Worm (Caenorhabditis elegans) whole organism, late embryonic: Measurements from ENCODE around the gene twk-28.

Source experiments
- C08G9.2 ChIP-seq: sonication (generic microtip); optimal IDR thresholded peaks from 2 replicates; lab custom pipeline; 2016; ENCODE audit warnings: mild to moderate bottlenecking, missing genetic modification characterization, moderate library complexity, missing compliant biosample characterization
- C38D4.7 ChIP-seq: fragments of 200-800 bp; sonication (Bioruptor generic); optimal IDR thresholded peaks from 2 replicates; lab custom pipeline; 2018; ENCODE audit warnings: mild to moderate bottlenecking, missing genetic modification characterization, moderate library complexity, missing compliant biosample characterization
- ceh-14 ChIP-seq: sonication (generic microtip); optimal IDR thresholded peaks from 2 replicates; lab custom pipeline; 2016; ENCODE audit warnings: missing genotype, missing genetic modification characterization, missing compliant biosample characterization
- ceh-24 ChIP-seq: sonication (generic microtip); optimal IDR thresholded peaks from 2 replicates; lab custom pipeline; 2016; ENCODE audit warnings: mild to moderate bottlenecking, missing genetic modification characterization, missing compliant biosample characterization
- ceh-30 ChIP-seq: fragments of 150-350 bp; optimal IDR thresholded peaks from 2 replicates; lab custom pipeline; 2014; ENCODE audit warnings: missing biosample characterization, missing genetic modification characterization
- ceh-48 ChIP-seq: sonication (generic microtip); optimal IDR thresholded peaks from 2 replicates; lab custom pipeline; 2016; ENCODE audit warnings: missing genetic modification characterization, inconsistent platforms, missing compliant biosample characterization
- dmd-4 ChIP-seq: sonication (generic microtip); optimal IDR thresholded peaks from 2 replicates; lab custom pipeline; 2016; ENCODE audit warnings: borderline replicate concordance, missing genetic modification characterization, missing compliant biosample characterization
- dve-1 ChIP-seq: sonication (generic microtip); optimal IDR thresholded peaks from 2 replicates; lab custom pipeline; 2017; ENCODE audit warnings: antibody characterized with exemption, mild to moderate bottlenecking, missing genetic modification characterization, missing compliant biosample characterization
- elt-2 ChIP-seq: sonication (generic microtip); optimal IDR thresholded peaks from 2 replicates; lab custom pipeline; 2016; ENCODE audit warnings: missing genetic modification reagents, missing genetic modification characterization, missing compliant biosample characterization
- eyg-1 ChIP-seq: sonication (generic microtip); optimal IDR thresholded peaks from 2 replicates; lab custom pipeline; 2016; ENCODE audit warnings: missing genotype, missing genetic modification characterization, missing compliant biosample characterization
- fkh-6 ChIP-seq: sonication (generic microtip); optimal IDR thresholded peaks from 2 replicates; lab custom pipeline; 2016; ENCODE audit warnings: missing genetic modification characterization, missing compliant biosample characterization
- hlh-15 ChIP-seq: sonication (generic microtip); optimal IDR thresholded peaks from 2 replicates; lab custom pipeline; 2016; ENCODE audit warnings: missing genetic modification characterization, missing compliant biosample characterization
- lim-6 ChIP-seq: sonication (generic microtip); optimal IDR thresholded peaks from 2 replicates; lab custom pipeline; 2016; ENCODE audit warnings: missing genetic modification characterization, missing compliant biosample characterization
- mec-3 ChIP-seq: sonication (generic microtip); optimal IDR thresholded peaks from 2 replicates; lab custom pipeline; 2016; ENCODE audit warnings: borderline replicate concordance, missing genetic modification characterization, missing compliant biosample characterization
- nfya-1 ChIP-seq: sonication (generic microtip); optimal IDR thresholded peaks from 2 replicates; lab custom pipeline; 2017; ENCODE audit warnings: missing genetic modification characterization, mild to moderate bottlenecking, missing compliant biosample characterization, antibody characterized with exemption, moderate library complexity
- nhr-11 ChIP-seq: fragments of 150-350 bp; optimal IDR thresholded peaks from 2 replicates; lab custom pipeline; 2014; ENCODE audit warnings: missing biosample characterization, missing genetic modification characterization
- pha-4 ChIP-seq: fragments of 150-350 bp; optimal IDR thresholded peaks from 2 replicates; lab custom pipeline; 2018; ENCODE audit warnings: missing biosample characterization, missing genetic modification reagents, missing genetic modification characterization
- pqm-1 ChIP-seq: sonication (generic microtip); optimal IDR thresholded peaks from 2 replicates; lab custom pipeline; 2016; ENCODE audit warnings: missing genetic modification characterization, missing compliant biosample characterization
- ref-2 ChIP-seq: sonication (generic microtip); optimal IDR thresholded peaks from 2 replicates; lab custom pipeline; 2016; ENCODE audit warnings: missing genetic modification characterization, missing compliant biosample characterization
- rnt-1 ChIP-seq: sonication (generic microtip); optimal IDR thresholded peaks from 2 replicates; lab custom pipeline; 2016; ENCODE audit warnings: missing genetic modification characterization, missing compliant biosample characterization
- sdc-2 ChIP-seq: sonication (generic microtip); optimal IDR thresholded peaks from 2 replicates; lab custom pipeline; 2016; ENCODE audit warnings: missing genotype, missing genetic modification characterization, missing compliant biosample characterization
- sox-4 ChIP-seq: sonication (generic microtip); optimal IDR thresholded peaks from 2 replicates; lab custom pipeline; 2017; ENCODE audit warnings: mild to moderate bottlenecking, missing genetic modification characterization, inconsistent platforms, missing compliant biosample characterization
- tbx-2 ChIP-seq: sonication (generic microtip); optimal IDR thresholded peaks from 2 replicates; lab custom pipeline; 2016; ENCODE audit warnings: missing genetic modification characterization, missing compliant biosample characterization
- unc-42 ChIP-seq: sonication (generic microtip); optimal IDR thresholded peaks from 2 replicates; lab custom pipeline; 2016; ENCODE audit warnings: missing genotype, missing genetic modification characterization, missing compliant biosample characterization
- zip-5 ChIP-seq: sonication (generic microtip); optimal IDR thresholded peaks from 2 replicates; lab custom pipeline; 2016; ENCODE audit warnings: missing genetic modification characterization, missing compliant biosample characterization

Gene twk-28

ce11 chrX:4244489-4245123 lies 34.5 kb downstream of the twk-28 start:
- no peak for TF ChIP-seq C08G9.2
- TF ChIP-seq dve-1 (tag; lab: Kevin White, UChicago): no peak
- no peak for TF ChIP-seq pha-4
- no peak for TF ChIP-seq sox-4 (tag; lab: Kevin White, UChicago)
- TF ChIP-seq nhr-11 (tag; lab: Kevin White, UChicago): no peak
- TF ChIP-seq C38D4.7: no peak
- TF ChIP-seq rnt-1: no peak
- no peak for TF ChIP-seq hlh-15 (tag; lab: Kevin White, UChicago)
- no peak for TF ChIP-seq dmd-4 (tag; lab: Kevin White, UChicago)
- TF ChIP-seq zip-5 (tag; lab: Kevin White, UChicago): no peak
- TF ChIP-seq tbx-2 (tag; lab: Kevin White, UChicago): no peak

ce11 chrX:4238971-4239370 lies 40.2 kb downstream of the twk-28 start:
- TF ChIP-seq lim-6 (tag; lab: Kevin White, UChicago) (no peak), unc-42 (tag; lab: Kevin White, UChicago) (peak; percentile 59)

- TF ChIP-seq ceh-48: no peak
- no peak for TF ChIP-seq fkh-6 (tag; lab: Kevin White, UChicago)
- TF ChIP-seq pqm-1: no peak
- no peak for TF ChIP-seq ref-2
- TF ChIP-seq dmd-4 (tag; lab: Kevin White, UChicago): no peak
- no peak for TF ChIP-seq dve-1 (tag; lab: Kevin White, UChicago)
- TF ChIP-seq mec-3 (tag; lab: Kevin White, UChicago): no peak
- no peak for TF ChIP-seq ceh-14 (tag; lab: Kevin White, UChicago)
- TF ChIP-seq ceh-24: no peak
- no peak for TF ChIP-seq ceh-30 (tag; lab: Kevin White, UChicago)
- TF ChIP-seq pha-4: no peak
- no peak for TF ChIP-seq elt-2 (tag; lab: Kevin White, UChicago)
- no peak for TF ChIP-seq sdc-2
- no peak for TF ChIP-seq nfya-1 (tag; lab: Kevin White, UChicago)
- TF ChIP-seq eyg-1 (tag; lab: Kevin White, UChicago): no peak
Measured at ce11 chrX:4235752-4236151, 43.4 kb downstream of the twk-28 start, which contains the start of gene rab-37. Gene rab-37 (minus strand): TSS chrX:4235852.
